Fruit fly (Drosophila melanogaster) whole organism, embryonic: ENCODE data around the gene LSm3.

Source experiments
- Adf1 ChIP-seq: fragments of 200-800 bp; sonication (Bioruptor generic); IDR thresholded peaks from 2 replicates; pipeline ENCODE4 v1.3.6; 2022; ENCODE audit warnings: missing biosample characterization, missing genetic modification characterization
- CG10321 ChIP-seq: fragments of 200-800 bp; sonication (Bioruptor generic); IDR thresholded peaks from 2 replicates; pipeline ENCODE4 v1.3.6; 2022; ENCODE audit warnings: missing biosample characterization, missing genetic modification characterization
- CG12071 ChIP-seq: fragments of 200-800 bp; sonication (Bioruptor generic); optimal IDR thresholded peaks from 3 replicates; lab custom pipeline; 2018; ENCODE audit warnings: missing biosample characterization, mild to moderate bottlenecking, missing genetic modification characterization
- CG12104 ChIP-seq: fragments of 200-800 bp; sonication (Bioruptor generic); optimal IDR thresholded peaks from 3 replicates; lab custom pipeline; 2016; ENCODE audit warnings: missing biosample characterization, missing genetic modification characterization
- CG16779 ChIP-seq: fragments of 200-800 bp; sonication (Bioruptor generic); IDR thresholded peaks from 2 replicates; pipeline ENCODE4 v1.3.6; 2022; ENCODE audit warnings: missing biosample characterization, missing genetic modification characterization
- CG18599 ChIP-seq: fragments of 200-800 bp; sonication (Bioruptor generic); optimal IDR thresholded peaks from 3 replicates; lab custom pipeline; 2017; ENCODE audit warnings: missing biosample characterization, missing genetic modification characterization, mild to moderate bottlenecking, moderate library complexity, missing genetic modification reagents
- CG30431 ChIP-seq: fragments of 200-800 bp; sonication (Bioruptor generic); optimal IDR thresholded peaks from 2 replicates; lab custom pipeline; 2017; ENCODE audit warnings: missing biosample characterization, missing genetic modification characterization
- CG34224 ChIP-seq: fragments of 200-800 bp; sonication (Bioruptor generic); IDR thresholded peaks from 3 replicates; pipeline ENCODE4 v1.3.6; 2022; ENCODE audit warnings: missing biosample characterization, missing genetic modification characterization; ENCODE audit not compliant: partially characterized antibody
- CG4328 ChIP-seq: fragments of 200-800 bp; sonication (Bioruptor generic); optimal IDR thresholded peaks from 3 replicates; lab custom pipeline; 2017; ENCODE audit warnings: missing biosample characterization, missing genetic modification reagents, missing genetic modification characterization
- CG4707 ChIP-seq: fragments of 200-800 bp; sonication (Bioruptor generic); optimal IDR thresholded peaks from 2 replicates; lab custom pipeline; 2018; ENCODE audit warnings: missing biosample characterization, mild to moderate bottlenecking, missing genetic modification characterization, moderate library complexity
- CG6272 ChIP-seq: fragments of 200-800 bp; sonication (Bioruptor generic); IDR thresholded peaks from 2 replicates; pipeline ENCODE4 v1.3.6; 2022; ENCODE audit warnings: missing biosample characterization, missing genetic modification characterization
- CG6813 ChIP-seq: fragments of 200-800 bp; sonication (Bioruptor generic); optimal IDR thresholded peaks from 2 replicates; lab custom pipeline; 2017; ENCODE audit warnings: missing biosample characterization, missing genetic modification characterization, mild to moderate bottlenecking, moderate library complexity, missing genetic modification reagents
- CG7556 ChIP-seq: fragments of 200-800 bp; sonication (Bioruptor generic); optimal IDR thresholded peaks from 2 replicates; lab custom pipeline; 2017; ENCODE audit warnings: missing biosample characterization, mild to moderate bottlenecking, missing genetic modification characterization
- CG8290 ChIP-seq, 3 experiments: fragments of 200-800 bp; sonication (Bioruptor generic); optimal IDR thresholded peaks; 2 replicates each; lab custom pipeline; 2016 to 2019; ENCODE audit warnings: missing biosample characterization in 3 of 3, missing genetic modification characterization in 3 of 3, mild to moderate bottlenecking in 2 of 3, moderate library complexity in 1 of 3
- CG8478 ChIP-seq: fragments of >200 bp; optimal IDR thresholded peaks from 2 replicates; lab custom pipeline; 2018
- CG9727 ChIP-seq: fragments of 200-800 bp; sonication (Bioruptor generic); optimal IDR thresholded peaks from 3 replicates; lab custom pipeline; 2017; ENCODE audit warnings: missing biosample characterization, mild to moderate bottlenecking, missing genetic modification characterization
- CHES-1-like ChIP-seq: fragments of 200-800 bp; sonication (Bioruptor generic); optimal IDR thresholded peaks from 2 replicates; lab custom pipeline; 2016; ENCODE audit warnings: missing biosample characterization, missing genetic modification characterization
- Dbx ChIP-seq: fragments of 200-800 bp; sonication (Bioruptor generic); IDR thresholded peaks from 3 replicates; pipeline ENCODE4 v1.3.6; 2022; ENCODE audit warnings: missing biosample characterization, missing genetic modification characterization
- GATAe ChIP-seq: fragments of 200-800 bp; sonication (Bioruptor generic); conservative IDR thresholded peaks from 2 replicates; pipeline ENCODE4 v1.3.6; 2022; ENCODE audit warnings: missing biosample characterization, missing genetic modification characterization
- Kr ChIP-seq: fragments of 200-800 bp; sonication (Bioruptor generic); optimal IDR thresholded peaks from 2 replicates; lab custom pipeline; 2017; ENCODE audit warnings: missing biosample characterization, mild to moderate bottlenecking, missing genetic modification characterization
- Med ChIP-seq: fragments of 200-800 bp; sonication (Bioruptor generic); peaks from one replicate; lab custom pipeline; 2016; ENCODE audit warnings: missing biosample characterization, missing genetic modification characterization, mild to moderate bottlenecking, inconsistent platforms, moderate library complexity
- Nf-YC ChIP-seq: fragments of 200-800 bp; optimal IDR thresholded peaks from 3 replicates; lab custom pipeline; 2019; ENCODE audit warnings: missing biosample characterization, mild to moderate bottlenecking, missing genetic modification characterization, moderate library complexity
- Taf1 ChIP-seq: fragments of 200-800 bp; sonication (Bioruptor generic); IDR thresholded peaks from 2 replicates; pipeline ENCODE4 v1.3.6; 2022; ENCODE audit warnings: missing biosample characterization, missing genetic modification characterization
- Trl ChIP-seq, 3 experiments: fragments of >200 bp in 2 of 3; fragments of 200-800 bp in 1 of 3; sonication (Bioruptor generic) in 1 of 3; optimal IDR thresholded peaks; 2 replicates in 1 of 3; 3 replicates in 2 of 3; lab custom pipeline; 2016 to 2017; ENCODE audit warnings: missing biosample characterization in 1 of 3, missing genetic modification characterization in 1 of 3
- abd-A ChIP-seq: fragments of 200-800 bp; sonication (Bioruptor generic); optimal IDR thresholded peaks from 3 replicates; lab custom pipeline; 2019; ENCODE audit warnings: missing biosample characterization, mild to moderate bottlenecking, missing genetic modification characterization, moderate library complexity
- ash1 ChIP-seq: fragments of 200-800 bp; sonication (Bioruptor generic); optimal IDR thresholded peaks from 2 replicates; lab custom pipeline; 2018; ENCODE audit warnings: missing biosample characterization, mild to moderate bottlenecking, missing genetic modification characterization
- bsh ChIP-seq, 2 experiments: fragments of 200-800 bp; sonication (Bioruptor generic); optimal IDR thresholded peaks; 2 replicates each; lab custom pipeline; 2017 to 2018; ENCODE audit warnings: mild to moderate bottlenecking in 2 of 2, missing biosample characterization in 2 of 2, missing genetic modification characterization in 2 of 2, moderate library complexity in 1 of 2
- chinmo ChIP-seq: fragments of 200-800 bp; sonication (Bioruptor generic); IDR thresholded peaks from 4 replicates; pipeline ENCODE4 v1.3.6; 2022; ENCODE audit warnings: missing biosample characterization, missing genetic modification characterization; ENCODE audit not compliant: partially characterized antibody
- ewg ChIP-seq: fragments of 200-800 bp; sonication (Bioruptor generic); optimal IDR thresholded peaks from 3 replicates; lab custom pipeline; 2017; ENCODE audit warnings: mild to moderate bottlenecking, missing biosample characterization, missing genetic modification reagents, missing genetic modification characterization
- fd3F ChIP-seq: fragments of 200-800 bp; sonication (Bioruptor generic); optimal IDR thresholded peaks from 2 replicates; lab custom pipeline; 2018; ENCODE audit warnings: missing biosample characterization, mild to moderate bottlenecking, missing genetic modification characterization, moderate library complexity
- h ChIP-seq: fragments of >200 bp; optimal IDR thresholded peaks from 2 replicates; lab custom pipeline; 2017
- hkb ChIP-seq, 2 experiments: fragments of 200-800 bp in 1 of 2; fragments of >200 bp in 1 of 2; sonication (Bioruptor generic) in 1 of 2; IDR thresholded peaks in 1 of 2; optimal IDR thresholded peaks in 1 of 2; 2 replicates each; pipeline versions ENCODE4 v1.3.6 to Lab custom; 2017 to 2022; ENCODE audit warnings: missing biosample characterization in 1 of 2, missing genetic modification characterization in 1 of 2
- kah ChIP-seq: fragments of 200-800 bp; sonication (Bioruptor generic); optimal IDR thresholded peaks from 2 replicates; lab custom pipeline; 2018; ENCODE audit warnings: missing biosample characterization, mild to moderate bottlenecking, missing genetic modification characterization
- lab ChIP-seq: fragments of 200-800 bp; sonication (Bioruptor generic); optimal IDR thresholded peaks from 3 replicates; lab custom pipeline; 2017; ENCODE audit warnings: missing biosample characterization, missing genetic modification characterization, mild to moderate bottlenecking, moderate library complexity, missing genetic modification reagents
- nom ChIP-seq: fragments of 200-800 bp; sonication (Bioruptor generic); optimal IDR thresholded peaks from 2 replicates; lab custom pipeline; 2017; ENCODE audit warnings: missing biosample characterization, missing genetic modification characterization, mild to moderate bottlenecking, moderate library complexity, missing genetic modification reagents
- repo ChIP-seq: fragments of 200-800 bp; sonication (Bioruptor generic); optimal IDR thresholded peaks from 2 replicates; lab custom pipeline; 2016; ENCODE audit warnings: missing biosample characterization, missing genetic modification characterization
- sd ChIP-seq: fragments of 200-800 bp; sonication (Bioruptor generic); optimal IDR thresholded peaks from 3 replicates; lab custom pipeline; 2018; ENCODE audit warnings: missing biosample characterization, mild to moderate bottlenecking, missing genetic modification characterization, moderate library complexity
- sens ChIP-seq: fragments of 200-800 bp; sonication (Bioruptor generic); peaks from one replicate; lab custom pipeline; 2016; ENCODE audit warnings: missing biosample characterization, missing genetic modification characterization
- sqz ChIP-seq: fragments of 200-800 bp; sonication (Bioruptor generic); optimal IDR thresholded peaks from 3 replicates; lab custom pipeline; 2018; ENCODE audit warnings: missing biosample characterization, mild to moderate bottlenecking, missing genetic modification characterization
- sr ChIP-seq: fragments of 200-800 bp; sonication (Bioruptor generic); IDR thresholded peaks from 3 replicates; pipeline ENCODE4 v1.3.6; 2022; ENCODE audit warnings: missing biosample characterization, missing genetic modification characterization
- stwl ChIP-seq: fragments of 200-800 bp; sonication (Bioruptor generic); optimal IDR thresholded peaks from 3 replicates; lab custom pipeline; 2018; ENCODE audit warnings: missing biosample characterization, mild to moderate bottlenecking, missing genetic modification characterization, moderate library complexity
- tll ChIP-seq, 2 experiments: fragments of 200-800 bp in 1 of 2; fragments of >200 bp in 1 of 2; sonication (Bioruptor generic) in 1 of 2; optimal IDR thresholded peaks; 2 replicates each; lab custom pipeline; 2017 to 2019; ENCODE audit warnings: missing biosample characterization in 2 of 2, missing genetic modification characterization in 2 of 2, mild to moderate bottlenecking in 1 of 2, moderate library complexity in 1 of 2
- toy ChIP-seq: fragments of 200-800 bp; sonication (Bioruptor generic); IDR thresholded peaks from 2 replicates; pipeline ENCODE4 v1.3.6; 2022; ENCODE audit warnings: missing biosample characterization, missing genetic modification characterization
- trem ChIP-seq: fragments of 200-800 bp; optimal IDR thresholded peaks from 3 replicates; lab custom pipeline; 2019; ENCODE audit warnings: missing biosample characterization, mild to moderate bottlenecking, missing genetic modification characterization, moderate library complexity
- tup ChIP-seq: fragments of 200-800 bp; sonication (Bioruptor generic); optimal IDR thresholded peaks from 2 replicates; lab custom pipeline; 2016; ENCODE audit warnings: missing biosample characterization, mild to moderate bottlenecking, missing genetic modification characterization, moderate library complexity
- unc-4 ChIP-seq: fragments of 200-800 bp; sonication (Bioruptor generic); IDR thresholded peaks from 2 replicates; pipeline ENCODE4 v1.3.6; 2022; ENCODE audit warnings: missing biosample characterization, missing genetic modification characterization; ENCODE audit not compliant: partially characterized antibody

LSm3 gene

DNA sequence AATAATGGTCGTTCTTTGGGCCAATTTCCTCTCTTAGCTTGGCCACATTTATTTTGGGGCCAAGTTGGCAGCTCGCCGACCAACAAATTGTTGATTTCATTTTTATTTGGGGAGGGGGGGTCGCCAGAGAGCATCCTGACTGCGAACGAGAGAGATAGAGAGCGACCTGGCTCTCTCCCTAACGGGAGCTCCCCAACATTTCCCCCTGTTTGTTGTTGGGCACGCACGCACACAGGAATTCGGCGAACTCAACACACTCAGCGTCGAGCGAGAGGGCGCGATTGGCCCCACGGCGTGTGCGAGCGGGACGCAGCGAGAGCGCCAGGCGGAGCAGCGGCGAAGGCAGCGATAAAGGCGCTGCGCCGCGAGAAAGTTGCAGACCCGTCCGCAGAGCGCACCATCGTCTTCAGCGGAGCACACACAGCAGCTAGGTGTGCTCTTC is 33.3 kb upstream of the LSm3 start, which contains the start of gene CG31140 (continued):
- TF ChIP-seq Dbx (GFP tag; lab: Robert Waterston, UW) (0 out of 3 replicates have a peak, but pooled peaks have one; percentile 23), CG12071 (GFP tag; lab: Kevin White, UChicago) (peak; percentile 63), trem (tag; lab: Kevin White, UChicago) (peak; percentile 95), sd (tag; lab: Kevin White, UChicago) (peak; percentile 91), CG7556 (GFP tag; lab: Kevin White, UChicago) (no peak), unc-4 (GFP tag; lab: Robert Waterston, UW) (0 out of 2 replicates have a peak, but pooled peaks have one; percentile 26), CG4707 (no peak), CG30431 (no peak), Nf-YC (tag; lab: Kevin White, UChicago) (peak; percentile 48), kah (GFP tag; lab: Kevin White, UChicago) (peak; percentile 27), CG18599 (GFP tag; lab: Kevin White, UChicago) (peak; percentile 49), Taf1 (GFP tag; lab: Robert Waterston, UW) (no peak), tll (GFP tag; optimal IDR thresholded peaks at IDR 0.05; lab: Kevin White, UChicago) (no peak), abd-A (tag; lab: Kevin White, UChicago) (peak; percentile 85), toy (GFP tag; lab: Robert Waterston, UW) (0 out of 2 replicates have a peak, but pooled peaks have one; percentile 32), fd3F (no peak), ewg (GFP tag; lab: Kevin White, UChicago) (peak; percentile 89), CG8478 (lab: Kevin White, UChicago) (peak; percentile 83), CG8290 (GFP tag; optimal IDR thresholded peaks at IDR 0.05; lab: Kevin White, UChicago) (peak; percentile 36), CG8290 (tag; optimal IDR thresholded peaks at IDR 0.05; lab: Kevin White, UChicago) (peak; percentile 50 to 64), CG12104 (GFP tag; lab: Kevin White, UChicago) (no peak), CG4328 (peak; percentile 25), stwl (tag; lab: Kevin White, UChicago) (peak; percentile 34), CG34224 (peak; percentile 35; the same call in 1 of the 3 replicates), repo (GFP tag; lab: Kevin White, UChicago) (peak; percentile 0), chinmo (GFP tag; lab: Robert Waterston, UW) (peak; percentile 72; the same call in 1 of the 4 replicates), h (no peak), CG6272 (no peak), nom (GFP tag; lab: Kevin White, UChicago) (peak; percentile 61), Trl (optimal IDR thresholded peaks at IDR 0.05; lab: Kevin White, UChicago) (peak; percentile 71 to 76), Trl (GFP tag; optimal IDR thresholded peaks at IDR 0.05; lab: Kevin White, UChicago) (peak; percentile 13), CG10321 (GFP tag; lab: Robert Waterston, UW) (peak; percentile 70), GATAe (no peak), CG16779 (GFP tag; lab: Robert Waterston, UW) (peak; percentile 30; the same call in 1 of the 2 replicates), CG6813 (GFP tag; lab: Kevin White, UChicago) (peak; percentile 11), bsh (GFP tag; optimal IDR thresholded peaks at IDR 0.05; lab: Kevin White, UChicago) (peak in 1 of 2 experiments; percentile 38)
- TF ChIP-seq, all 482 proteins: peak for 92

DNA sequence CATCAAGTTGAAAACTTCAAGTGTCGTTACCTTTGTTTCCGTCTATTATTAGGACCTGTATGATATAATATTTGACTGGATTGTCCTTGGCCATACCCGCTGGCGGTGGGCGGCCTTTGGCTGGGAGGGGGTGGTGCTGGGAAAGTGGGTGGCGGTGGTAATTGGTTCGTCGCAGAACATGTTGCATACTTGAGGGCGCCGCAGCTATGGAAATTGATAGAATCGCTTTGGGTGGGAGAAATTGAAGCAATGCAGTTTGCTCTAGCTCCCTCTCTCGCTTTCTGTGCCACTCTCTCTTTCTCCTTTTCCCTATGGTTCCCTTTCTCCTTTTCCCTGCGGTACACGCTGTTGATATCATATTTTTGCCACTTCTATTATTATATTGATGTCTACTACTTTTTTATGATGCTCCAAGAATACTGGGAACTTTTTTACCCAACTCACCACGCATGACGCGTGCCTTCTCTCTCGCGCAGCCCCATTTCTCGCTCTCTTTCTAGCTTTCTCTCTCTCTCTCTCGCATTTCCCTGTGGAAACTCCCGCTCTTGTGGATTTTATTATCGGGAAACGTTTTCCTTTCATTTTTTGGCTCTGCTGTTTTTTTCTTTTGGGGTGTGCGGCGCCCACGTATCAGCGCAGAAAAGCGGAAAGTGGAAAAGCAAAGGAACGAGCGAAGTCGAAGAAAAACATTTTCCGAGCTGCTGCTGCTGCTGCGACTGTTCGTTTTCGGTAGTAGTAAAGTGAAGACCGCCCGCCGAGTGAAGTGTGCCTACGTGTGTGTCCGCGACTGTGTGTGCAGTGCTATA is 30.9 kb upstream of the LSm3 start:
- TF ChIP-seq CG9727 (GFP tag; lab: Kevin White, UChicago): no peak
- peak; percentile 1 for TF ChIP-seq sd (tag; lab: Kevin White, UChicago)
- peak; percentile 2 for TF ChIP-seq lab (GFP tag; lab: Kevin White, UChicago)
- TF ChIP-seq Med (GFP tag; lab: Kevin White, UChicago): peak; percentile 55
- TF ChIP-seq abd-A (tag; lab: Kevin White, UChicago): peak; percentile 63
- peak; percentile 66 for TF ChIP-seq sens (GFP tag; lab: Kevin White, UChicago)
- TF ChIP-seq Trl (optimal IDR thresholded peaks at IDR 0.05; lab: Kevin White, UChicago): peak; percentile 67 to 81
- no peak for TF ChIP-seq Trl (GFP tag; optimal IDR thresholded peaks at IDR 0.05; lab: Kevin White, UChicago)
- TF ChIP-seq tup (GFP tag; lab: Kevin White, UChicago): no peak
- TF ChIP-seq hkb (optimal IDR thresholded peaks at IDR 0.05; lab: Kevin White, UChicago): no peak
- TF ChIP-seq hkb (GFP tag; IDR thresholded peaks at IDR 0.05; lab: Robert Waterston, UW): 0 out of 2 replicates have a peak, but pooled peaks have one; percentile 8
- TF ChIP-seq sqz: peak; percentile 50
- peak; percentile 29; the same call in 1 of the 2 replicates for TF ChIP-seq Adf1 (GFP tag; lab: Robert Waterston, UW)
- TF ChIP-seq CHES-1-like: no peak
- no peak for TF ChIP-seq Kr (GFP tag; lab: Kevin White, UChicago)
- peak; percentile 93 for TF ChIP-seq sr (GFP tag; lab: Robert Waterston, UW)
- no peak for TF ChIP-seq ash1
